Fruit fly (Drosophila melanogaster) whole organism, embryonic: Measurements from ENCODE around the gene BTBD9.

ENCODE experiments used
- B-H1 ChIP-seq: fragments of 200-800 bp; sonication (Bioruptor generic); IDR thresholded peaks from 3 replicates; pipeline ENCODE4 v1.3.6; 2022; ENCODE audit warnings: missing biosample characterization, missing genetic modification characterization
- CG10267 ChIP-seq: fragments of 200-800 bp; sonication (Bioruptor generic); optimal IDR thresholded peaks from 2 replicates; lab custom pipeline; 2018; ENCODE audit warnings: missing biosample characterization, mild to moderate bottlenecking, missing genetic modification characterization, moderate library complexity
- CG10366 ChIP-seq: fragments of 200-800 bp; sonication (Bioruptor generic); IDR thresholded peaks from 2 replicates; pipeline ENCODE4 v1.3.6; 2022; ENCODE audit warnings: missing biosample characterization, missing genetic modification characterization
- CG10462 ChIP-seq: fragments of 200-800 bp; sonication (Bioruptor generic); optimal IDR thresholded peaks from 2 replicates; lab custom pipeline; 2016; ENCODE audit warnings: missing biosample characterization, missing genetic modification characterization
- CG11504 ChIP-seq: fragments of 200-800 bp; sonication (Bioruptor generic); optimal IDR thresholded peaks from 3 replicates; lab custom pipeline; 2019; ENCODE audit warnings: missing biosample characterization, mild to moderate bottlenecking, missing genetic modification characterization, moderate library complexity
- CG12219 ChIP-seq: fragments of 200-800 bp; sonication (Bioruptor generic); optimal IDR thresholded peaks from 3 replicates; lab custom pipeline; 2018; ENCODE audit warnings: missing biosample characterization, mild to moderate bottlenecking, missing genetic modification characterization
- CG12299 ChIP-seq: fragments of 200-800 bp; sonication (Bioruptor generic); optimal IDR thresholded peaks from 2 replicates; lab custom pipeline; 2018; ENCODE audit warnings: missing biosample characterization, mild to moderate bottlenecking, missing genetic modification characterization
- CG12659 ChIP-seq: fragments of 200-800 bp; sonication (Bioruptor generic); optimal IDR thresholded peaks from 3 replicates; lab custom pipeline; 2017; ENCODE audit warnings: mild to moderate bottlenecking, missing biosample characterization, missing genetic modification reagents, missing genetic modification characterization
- CG13287 ChIP-seq: fragments of 200-800 bp; sonication (Bioruptor generic); IDR thresholded peaks from 2 replicates; pipeline ENCODE4 v1.3.6; 2022; ENCODE audit warnings: missing biosample characterization, missing genetic modification characterization; ENCODE audit not compliant: partially characterized antibody
- CG15514 ChIP-seq: fragments of 200-800 bp; sonication (Bioruptor generic); optimal IDR thresholded peaks from 3 replicates; lab custom pipeline; 2017; ENCODE audit warnings: missing biosample characterization, missing genetic modification characterization, mild to moderate bottlenecking, moderate library complexity, missing genetic modification reagents
- CG1602 ChIP-seq: fragments of 200-800 bp; sonication (Bioruptor generic); optimal IDR thresholded peaks from 3 replicates; lab custom pipeline; 2016; ENCODE audit warnings: missing biosample characterization, missing genetic modification characterization
- CG18476 ChIP-seq: fragments of 200-800 bp; sonication (Bioruptor generic); optimal IDR thresholded peaks from 2 replicates; lab custom pipeline; 2016; ENCODE audit warnings: missing biosample characterization, mild to moderate bottlenecking, missing genetic modification characterization
- CG2120 ChIP-seq: fragments of 200-800 bp; sonication (Bioruptor generic); optimal IDR thresholded peaks from 3 replicates; lab custom pipeline; 2016; ENCODE audit warnings: missing biosample characterization, missing genetic modification characterization
- CG3995 ChIP-seq: fragments of 200-800 bp; sonication (Bioruptor generic); optimal IDR thresholded peaks from 3 replicates; lab custom pipeline; 2016; ENCODE audit warnings: missing biosample characterization, missing genetic modification characterization
- CG42726 ChIP-seq: fragments of 200-800 bp; sonication (Bioruptor generic); IDR thresholded peaks from 2 replicates; pipeline ENCODE4 v1.3.6; 2022; ENCODE audit warnings: missing biosample characterization, missing genetic modification characterization; ENCODE audit not compliant: partially characterized antibody
- CG6765 ChIP-seq: fragments of 200-800 bp; sonication (Bioruptor generic); optimal IDR thresholded peaks from 3 replicates; lab custom pipeline; 2017; ENCODE audit warnings: missing biosample characterization, mild to moderate bottlenecking, missing genetic modification characterization
- CG6813 ChIP-seq: fragments of 200-800 bp; sonication (Bioruptor generic); optimal IDR thresholded peaks from 2 replicates; lab custom pipeline; 2017; ENCODE audit warnings: missing biosample characterization, missing genetic modification characterization, mild to moderate bottlenecking, moderate library complexity, missing genetic modification reagents
- CG7357 ChIP-seq: fragments of 200-800 bp; sonication (Bioruptor generic); IDR thresholded peaks from 3 replicates; pipeline ENCODE4 v1.3.6; 2022; ENCODE audit warnings: missing biosample characterization, missing genetic modification characterization
- CG7556 ChIP-seq: fragments of 200-800 bp; sonication (Bioruptor generic); optimal IDR thresholded peaks from 2 replicates; lab custom pipeline; 2017; ENCODE audit warnings: missing biosample characterization, mild to moderate bottlenecking, missing genetic modification characterization
- CG7987 ChIP-seq: fragments of 200-800 bp; sonication (Bioruptor generic); optimal IDR thresholded peaks from 2 replicates; lab custom pipeline; 2018; ENCODE audit warnings: missing biosample characterization, mild to moderate bottlenecking, missing genetic modification characterization, moderate library complexity
- CG8290 ChIP-seq, 3 experiments: fragments of 200-800 bp; sonication (Bioruptor generic); optimal IDR thresholded peaks; 2 replicates each; lab custom pipeline; 2016 to 2019; ENCODE audit warnings: missing biosample characterization in 3 of 3, missing genetic modification characterization in 3 of 3, mild to moderate bottlenecking in 2 of 3, moderate library complexity in 1 of 3
- CkIIα-i1 ChIP-seq: fragments of 200-800 bp; sonication (Bioruptor generic); IDR thresholded peaks from 2 replicates; pipeline ENCODE4 v1.3.6; 2022; ENCODE audit warnings: missing biosample characterization, missing genetic modification characterization
- Hr3 ChIP-seq: fragments of 200-800 bp; sonication (Bioruptor generic); optimal IDR thresholded peaks from 3 replicates; lab custom pipeline; 2016; ENCODE audit warnings: missing biosample characterization, missing genetic modification characterization
- Hsf ChIP-seq: fragments of 200-800 bp; sonication (Bioruptor generic); optimal IDR thresholded peaks from 3 replicates; lab custom pipeline; 2016; ENCODE audit warnings: missing biosample characterization, missing genetic modification characterization
- Meics ChIP-seq: fragments of 200-800 bp; sonication (Bioruptor generic); optimal IDR thresholded peaks from 2 replicates; lab custom pipeline; 2017; ENCODE audit warnings: missing biosample characterization, mild to moderate bottlenecking, missing genetic modification characterization
- NFAT ChIP-seq: fragments of 200-800 bp; sonication (Bioruptor generic); IDR thresholded peaks from 2 replicates; pipeline ENCODE4 v1.3.6; 2022; ENCODE audit warnings: missing biosample characterization, missing genetic modification characterization
- NfI ChIP-seq: fragments of 200-800 bp; sonication (Bioruptor generic); optimal IDR thresholded peaks from 3 replicates; lab custom pipeline; 2018; ENCODE audit warnings: missing biosample characterization, mild to moderate bottlenecking, missing genetic modification characterization, moderate library complexity
- Side ChIP-seq: fragments of 200-800 bp; sonication (Bioruptor generic); optimal IDR thresholded peaks from 2 replicates; lab custom pipeline; 2016; ENCODE audit warnings: missing biosample characterization, missing genetic modification characterization
- Six4 ChIP-seq: fragments of 200-800 bp; sonication (Bioruptor generic); optimal IDR thresholded peaks from 2 replicates; lab custom pipeline; 2016; ENCODE audit warnings: missing biosample characterization, missing genetic modification characterization
- caup ChIP-seq: fragments of 200-800 bp; sonication (Bioruptor generic); optimal IDR thresholded peaks from 3 replicates; lab custom pipeline; 2017; ENCODE audit warnings: missing biosample characterization, mild to moderate bottlenecking, missing genetic modification characterization, moderate library complexity; ENCODE audit not compliant: severe bottlenecking
- cg ChIP-seq: fragments of 200-800 bp; sonication (Bioruptor generic); optimal IDR thresholded peaks from 3 replicates; lab custom pipeline; 2019; ENCODE audit warnings: missing biosample characterization, mild to moderate bottlenecking, missing genetic modification characterization, moderate library complexity
- corto ChIP-seq: fragments of 200-800 bp; sonication (Bioruptor generic); optimal IDR thresholded peaks from 2 replicates; lab custom pipeline; 2016; ENCODE audit warnings: missing biosample characterization, mild to moderate bottlenecking, missing genetic modification characterization, moderate library complexity
- cwo ChIP-seq: fragments of 200-800 bp; sonication (Bioruptor generic); optimal IDR thresholded peaks from 3 replicates; lab custom pipeline; 2017; ENCODE audit warnings: missing biosample characterization, missing genetic modification characterization, mild to moderate bottlenecking, moderate library complexity, missing genetic modification reagents
- dan ChIP-seq: fragments of 200-800 bp; sonication (Bioruptor generic); IDR thresholded peaks from 2 replicates; pipeline ENCODE4 v1.3.6; 2022; ENCODE audit warnings: missing biosample characterization, missing genetic modification characterization
- kay ChIP-seq: fragments of 200-800 bp; sonication (Bioruptor generic); optimal IDR thresholded peaks from 2 replicates; lab custom pipeline; 2016; ENCODE audit warnings: missing biosample characterization, missing genetic modification characterization
- kni ChIP-seq: fragments of 200-800 bp; sonication (Bioruptor generic); optimal IDR thresholded peaks from 3 replicates; lab custom pipeline; 2017; ENCODE audit warnings: mild to moderate bottlenecking, missing biosample characterization, missing genetic modification reagents, missing genetic modification characterization
- lab ChIP-seq: fragments of 200-800 bp; sonication (Bioruptor generic); optimal IDR thresholded peaks from 3 replicates; lab custom pipeline; 2017; ENCODE audit warnings: missing biosample characterization, missing genetic modification characterization, mild to moderate bottlenecking, moderate library complexity, missing genetic modification reagents
- lilli ChIP-seq: fragments of 200-800 bp; sonication (Bioruptor generic); optimal IDR thresholded peaks from 3 replicates; lab custom pipeline; 2016; ENCODE audit warnings: missing biosample characterization, missing genetic modification characterization
- repo ChIP-seq: fragments of 200-800 bp; sonication (Bioruptor generic); optimal IDR thresholded peaks from 2 replicates; lab custom pipeline; 2016; ENCODE audit warnings: missing biosample characterization, missing genetic modification characterization
- ro ChIP-seq: fragments of 200-800 bp; sonication (Bioruptor generic); IDR thresholded peaks from 2 replicates; pipeline ENCODE4 v1.3.6; 2022; ENCODE audit warnings: missing biosample characterization, missing genetic modification characterization
- salm ChIP-seq: fragments of 200-800 bp; sonication (Bioruptor generic); optimal IDR thresholded peaks from 2 replicates; lab custom pipeline; 2018; ENCODE audit warnings: missing biosample characterization, mild to moderate bottlenecking, missing genetic modification characterization
- schlank ChIP-seq: fragments of 200-800 bp; sonication (Bioruptor generic); optimal IDR thresholded peaks from 2 replicates; lab custom pipeline; 2018; ENCODE audit warnings: missing biosample characterization, mild to moderate bottlenecking, missing genetic modification characterization
- scrt ChIP-seq: fragments of 200-800 bp; sonication (Bioruptor generic); optimal IDR thresholded peaks from 2 replicates; lab custom pipeline; 2018; ENCODE audit warnings: missing biosample characterization, mild to moderate bottlenecking, missing genetic modification characterization, moderate library complexity
- sens ChIP-seq: fragments of 200-800 bp; sonication (Bioruptor generic); peaks from one replicate; lab custom pipeline; 2016; ENCODE audit warnings: missing biosample characterization, missing genetic modification characterization
- slou ChIP-seq: fragments of 200-800 bp; sonication (Bioruptor generic); optimal IDR thresholded peaks from 3 replicates; lab custom pipeline; 2016; ENCODE audit warnings: missing biosample characterization, missing genetic modification characterization
- stwl ChIP-seq: fragments of 200-800 bp; sonication (Bioruptor generic); optimal IDR thresholded peaks from 3 replicates; lab custom pipeline; 2018; ENCODE audit warnings: missing biosample characterization, mild to moderate bottlenecking, missing genetic modification characterization, moderate library complexity
- tup ChIP-seq: fragments of 200-800 bp; sonication (Bioruptor generic); optimal IDR thresholded peaks from 2 replicates; lab custom pipeline; 2016; ENCODE audit warnings: missing biosample characterization, mild to moderate bottlenecking, missing genetic modification characterization, moderate library complexity
- usp ChIP-seq: fragments of >200 bp; optimal IDR thresholded peaks from 2 replicates; lab custom pipeline; 2017; ENCODE audit warnings: missing biosample characterization, missing genetic modification characterization
- wdn ChIP-seq: fragments of 200-800 bp; sonication (Bioruptor generic); IDR thresholded peaks from 2 replicates; pipeline ENCODE4 v1.3.6; 2022; ENCODE audit warnings: missing biosample characterization, missing genetic modification characterization

Gene BTBD9

DNA sequence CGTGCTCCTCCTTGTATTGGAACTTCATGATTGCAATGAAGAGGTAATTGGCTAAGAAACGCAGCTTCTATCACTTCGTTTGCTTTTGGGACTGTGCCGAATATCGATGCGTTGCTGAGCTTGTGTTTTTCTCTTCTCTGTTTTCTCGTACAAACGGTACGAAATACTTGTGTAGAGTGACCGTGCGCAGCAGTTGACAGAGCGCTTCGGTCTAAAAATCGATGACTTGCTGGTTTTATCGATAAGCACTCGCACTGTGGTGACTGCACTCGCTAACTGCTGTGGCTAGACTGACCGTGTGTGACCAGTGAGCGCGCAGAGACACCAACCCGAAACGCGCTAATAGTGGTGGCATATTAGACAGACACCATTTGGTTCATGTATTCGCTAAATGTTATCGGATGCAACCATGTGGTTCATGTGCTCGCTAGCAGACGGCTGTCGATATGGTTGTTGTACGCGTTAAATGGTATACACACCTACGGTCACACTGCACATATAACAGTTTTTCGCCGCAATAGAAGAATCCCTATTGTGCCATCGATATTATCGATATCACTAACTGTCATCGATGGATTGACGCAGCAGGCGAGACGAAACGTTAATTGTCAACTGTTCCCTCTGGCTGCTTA lies at the start of gene BTBD9, which contains the start of gene Atg8a (continued):
- TF ChIP-seq CG18476 (GFP tag; lab: Kevin White, UChicago) = no peak
- TF ChIP-seq Six4 (GFP tag; lab: Kevin White, UChicago) = no peak
- TF ChIP-seq CG11504 (tag; lab: Kevin White, UChicago) = peak; percentile 36
- no peak for TF ChIP-seq kni (GFP tag; lab: Kevin White, UChicago)
- TF ChIP-seq CG10267 (tag; lab: Kevin White, UChicago) = peak; percentile 70
- TF ChIP-seq CG6813 (GFP tag; lab: Kevin White, UChicago) = no peak
- no peak for TF ChIP-seq salm (tag; lab: Kevin White, UChicago)
- TF ChIP-seq CG6765 (GFP tag; lab: Kevin White, UChicago) = no peak
- TF ChIP-seq CG12659 = peak; percentile 93
- TF ChIP-seq Hr3 = peak; percentile 0
- TF ChIP-seq scrt (GFP tag; lab: Kevin White, UChicago) = peak; percentile 3
- TF ChIP-seq CG12219 (GFP tag; lab: Kevin White, UChicago) = no peak
- TF ChIP-seq CG10462 (GFP tag; lab: Kevin White, UChicago) = no peak
- TF ChIP-seq NFAT = no peak
- 0 out of 2 replicates have a peak, but pooled peaks have one; percentile 12 for TF ChIP-seq CG10366 (GFP tag; lab: Robert Waterston, UW)
- no peak for TF ChIP-seq schlank (tag; lab: Kevin White, UChicago)
- no peak for TF ChIP-seq CG7357
- peak; percentile 52 for TF ChIP-seq CG12299 (tag; lab: Kevin White, UChicago)
- TF ChIP-seq B-H1 (GFP tag; lab: Robert Waterston, UW) = no peak
- TF ChIP-seq CG13287 (GFP tag; lab: Robert Waterston, UW) = peak; percentile 84
- peak; percentile 42 for TF ChIP-seq Meics (GFP tag; lab: Kevin White, UChicago)
- TF ChIP-seq slou (GFP tag; lab: Kevin White, UChicago) = no peak
- peak; percentile 88 for TF ChIP-seq CG15514
- peak; percentile 62 for TF ChIP-seq lab (GFP tag; lab: Kevin White, UChicago)
- peak; percentile 41 for TF ChIP-seq repo (GFP tag; lab: Kevin White, UChicago)
- no peak for TF ChIP-seq ro (GFP tag; lab: Robert Waterston, UW)
- peak; percentile 81 for TF ChIP-seq stwl (tag; lab: Kevin White, UChicago)
- peak; percentile 17 for TF ChIP-seq lilli (GFP tag; lab: Kevin White, UChicago)
- peak; percentile 14 for TF ChIP-seq caup (GFP tag; lab: Kevin White, UChicago)
- peak; percentile 17 for TF ChIP-seq Side
- TF ChIP-seq CG42726 (GFP tag; lab: Robert Waterston, UW) = peak; percentile 38
- TF ChIP-seq NfI (GFP tag; lab: Kevin White, UChicago) = peak; percentile 12
- TF ChIP-seq CG8290 (GFP tag; optimal IDR thresholded peaks at IDR 0.05; lab: Kevin White, UChicago) = peak; percentile 92
- peak; percentile 42 to 96 for TF ChIP-seq CG8290 (tag; optimal IDR thresholded peaks at IDR 0.05; lab: Kevin White, UChicago)
- TF ChIP-seq wdn (GFP tag; lab: Robert Waterston, UW) = no peak
- TF ChIP-seq usp = no peak
- TF ChIP-seq CG3995 = no peak
- no peak for TF ChIP-seq dan (GFP tag; lab: Robert Waterston, UW)
- peak; percentile 26 for TF ChIP-seq CG7987 (GFP tag; lab: Kevin White, UChicago)
- TF ChIP-seq cg (GFP tag; lab: Kevin White, UChicago) = no peak
- TF ChIP-seq CG2120 (GFP tag; lab: Kevin White, UChicago) = peak; percentile 64
- no peak for TF ChIP-seq CG7556 (GFP tag; lab: Kevin White, UChicago)
- TF ChIP-seq kay (GFP tag; lab: Kevin White, UChicago) = no peak
- no peak for TF ChIP-seq tup (GFP tag; lab: Kevin White, UChicago)
- peak; percentile 18 for TF ChIP-seq cwo (GFP tag; lab: Kevin White, UChicago)
- TF ChIP-seq CG1602 (GFP tag; lab: Kevin White, UChicago) = no peak
- TF ChIP-seq Hsf (GFP tag; lab: Kevin White, UChicago) = peak; percentile 1
- TF ChIP-seq CkIIα-i1 (GFP tag; lab: Robert Waterston, UW) = peak; percentile 34; the same call in 1 of the 2 replicates
- TF ChIP-seq corto (GFP tag; lab: Kevin White, UChicago) = peak; percentile 74
- peak; percentile 70 for TF ChIP-seq sens (GFP tag; lab: Kevin White, UChicago)
